Worm (Caenorhabditis elegans): Measurements from ENCODE around the gene zak-1.

DNA sequence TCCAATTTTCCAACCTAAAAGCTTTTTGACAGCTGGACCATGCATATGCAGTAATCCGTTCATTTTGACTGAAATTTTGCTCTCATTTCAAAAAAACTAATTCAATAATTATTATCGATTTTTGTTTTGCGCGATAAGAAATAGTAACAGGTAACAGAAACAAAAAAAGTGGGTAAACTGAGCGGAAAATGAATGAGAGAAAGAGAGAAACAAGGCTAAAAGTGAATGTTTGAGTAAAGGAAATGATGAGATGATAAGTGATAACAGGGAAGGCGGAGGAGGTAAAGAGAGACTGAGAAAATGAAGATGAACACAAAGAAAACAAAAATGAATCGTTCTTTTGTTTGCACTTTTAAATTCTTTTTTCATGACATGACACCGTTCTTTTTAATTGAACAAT is 7.3 kb upstream of the zak-1 start, which contains the start of gene sma-3:
- no peak for TF ChIP-seq med-1 (GFP tag; optimal IDR thresholded peaks at IDR 0.05; ENCODE audit: insufficient read depth)
- no peak for TF ChIP-seq T22C8.4 (GFP tag; IDR thresholded peaks at IDR 0.05)
- TF ChIP-seq ztf-23 (GFP tag; IDR thresholded peaks at IDR 0.05), result no peak
- no peak for TF ChIP-seq ztf-29 (GFP tag; IDR thresholded peaks at IDR 0.05)
- TF ChIP-seq ref-1 (GFP tag; conservative IDR thresholded peaks at IDR 0.05), result no peak
- no peak for TF ChIP-seq flt-1 (GFP tag; IDR thresholded peaks at IDR 0.05)
- no peak for TF ChIP-seq tab-1 (GFP tag; IDR thresholded peaks at IDR 0.05)
- no peak for TF ChIP-seq klf-2 (GFP tag; conservative IDR thresholded peaks at IDR 0.05)

Data from whole organism, midembryonic.